Fruit fly (Drosophila melanogaster) whole organism, embryonic: ENCODE measurements around the gene CG42784.

ENCODE experiments used
- CG10654 ChIP-seq: fragments of 200-800 bp; sonication (Bioruptor generic); optimal IDR thresholded peaks from 2 replicates; lab custom pipeline; 2016; ENCODE audit warnings: missing biosample characterization, missing genetic modification characterization
- CG13123 ChIP-seq: fragments of 200-800 bp; sonication (Bioruptor generic); optimal IDR thresholded peaks from 2 replicates; lab custom pipeline; 2016; ENCODE audit warnings: missing biosample characterization, missing genetic modification characterization
- CG2889 ChIP-seq: fragments of 200-800 bp; sonication (Bioruptor generic); IDR thresholded peaks from 3 replicates; pipeline ENCODE4 v1.3.6; 2022; ENCODE audit warnings: missing biosample characterization, missing genetic modification characterization
- CG6683 ChIP-seq: fragments of 200-800 bp; sonication (Bioruptor generic); optimal IDR thresholded peaks from 2 replicates; lab custom pipeline; 2017; ENCODE audit warnings: missing biosample characterization, mild to moderate bottlenecking, missing genetic modification characterization, missing genetic modification reagents
- CG6689 ChIP-seq: fragments of 200-800 bp; sonication (Bioruptor generic); IDR thresholded peaks from 2 replicates; pipeline ENCODE4 v1.3.6; 2022; ENCODE audit warnings: missing biosample characterization, missing genetic modification characterization
- CG7987 ChIP-seq: fragments of 200-800 bp; sonication (Bioruptor generic); optimal IDR thresholded peaks from 2 replicates; lab custom pipeline; 2018; ENCODE audit warnings: missing biosample characterization, mild to moderate bottlenecking, missing genetic modification characterization, moderate library complexity
- Deaf1 ChIP-seq: fragments of 200-800 bp; optimal IDR thresholded peaks from 3 replicates; lab custom pipeline; 2019; ENCODE audit warnings: missing biosample characterization, mild to moderate bottlenecking, missing genetic modification characterization, moderate library complexity
- Hmx ChIP-seq: fragments of 200-800 bp; sonication (Bioruptor generic); optimal IDR thresholded peaks from 2 replicates; lab custom pipeline; 2016; ENCODE audit warnings: missing biosample characterization, missing genetic modification characterization
- NfI ChIP-seq: fragments of 200-800 bp; sonication (Bioruptor generic); optimal IDR thresholded peaks from 3 replicates; lab custom pipeline; 2018; ENCODE audit warnings: missing biosample characterization, mild to moderate bottlenecking, missing genetic modification characterization, moderate library complexity
- Usf ChIP-seq: fragments of 200-800 bp; sonication (Bioruptor generic); optimal IDR thresholded peaks from 2 replicates; lab custom pipeline; 2017; ENCODE audit warnings: missing genotype, missing biosample characterization, missing genetic modification characterization
- br ChIP-seq: fragments of >200 bp; optimal IDR thresholded peaks from 2 replicates; lab custom pipeline; 2017
- cato ChIP-seq: fragments of 200-800 bp; sonication (Bioruptor generic); optimal IDR thresholded peaks from 2 replicates; lab custom pipeline; 2016; ENCODE audit warnings: missing biosample characterization, missing genetic modification characterization, borderline replicate concordance
- nerfin-2 ChIP-seq: fragments of 200-800 bp; sonication (Bioruptor generic); IDR thresholded peaks from 2 replicates; pipeline ENCODE4 v1.3.6; 2022; ENCODE audit warnings: missing biosample characterization, missing genetic modification characterization; ENCODE audit not compliant: partially characterized antibody
- pho ChIP-seq: fragments of 200-800 bp; sonication (Bioruptor generic); optimal IDR thresholded peaks from 2 replicates; lab custom pipeline; 2016; ENCODE audit warnings: missing biosample characterization, missing genetic modification characterization

DNA sequence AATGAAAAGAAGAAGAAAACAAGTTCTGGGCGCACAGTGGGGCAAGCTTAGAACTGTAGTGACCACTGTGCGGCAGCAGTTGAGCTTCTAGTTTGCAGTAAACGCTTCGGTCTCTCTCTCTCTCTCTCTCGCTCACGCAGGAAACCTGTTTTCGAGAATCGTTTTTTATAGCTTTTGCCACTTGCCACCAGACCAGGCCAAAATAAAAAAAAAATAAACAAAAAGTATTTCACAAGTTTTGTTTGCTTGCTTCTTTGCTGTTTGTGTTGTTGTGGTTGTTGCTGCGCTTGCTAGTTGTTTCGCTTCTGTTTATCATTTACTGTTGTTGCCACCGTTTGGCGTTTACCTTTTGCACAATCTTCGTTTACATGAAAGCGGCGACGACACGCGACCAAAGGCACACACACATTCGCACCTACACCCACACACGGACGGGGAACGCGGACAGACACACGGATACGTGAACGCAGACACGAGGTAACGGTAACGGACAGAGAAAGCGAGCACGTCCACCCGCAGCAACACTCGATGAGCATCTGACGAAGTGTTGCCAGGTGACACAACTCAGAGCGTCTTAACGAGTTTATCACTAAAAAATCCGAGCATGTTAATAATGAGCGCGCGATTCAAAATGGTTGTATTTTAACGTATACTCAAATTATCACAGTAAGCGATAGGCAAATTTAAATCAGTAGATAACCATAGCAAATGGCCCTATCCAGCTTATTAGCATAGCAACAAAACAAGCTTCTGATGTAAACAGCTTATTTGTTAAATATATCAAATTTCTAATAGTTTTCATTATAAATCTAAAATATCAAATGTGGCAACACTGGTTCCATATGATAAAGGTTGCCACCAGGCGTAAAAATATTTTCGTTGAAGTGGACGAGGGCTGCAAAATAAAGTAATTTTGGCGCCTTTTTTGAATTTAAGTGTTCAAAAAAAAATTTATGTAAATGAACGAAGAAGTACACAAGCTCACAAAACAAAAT lies 133.9 kb downstream of the CG42784 start, which contains the start of gene B4:
- TF ChIP-seq pho, result peak; percentile 18
- peak; percentile 33 for TF ChIP-seq Deaf1 (tag; lab: Kevin White, UChicago)
- TF ChIP-seq CG10654 (GFP tag; lab: Kevin White, UChicago), result no peak
- no peak for TF ChIP-seq CG6683 (GFP tag; lab: Kevin White, UChicago)
- TF ChIP-seq CG13123 (GFP tag; lab: Kevin White, UChicago), result no peak
- TF ChIP-seq br, result no peak
- TF ChIP-seq Hmx (GFP tag; lab: Kevin White, UChicago), result no peak
- TF ChIP-seq NfI, result no peak
- TF ChIP-seq cato (GFP tag; lab: Kevin White, UChicago), result no peak
- peak; percentile 81 for TF ChIP-seq CG7987 (GFP tag; lab: Kevin White, UChicago)
- no peak for TF ChIP-seq CG6689
- peak; percentile 35; the same call in 1 of the 2 replicates for TF ChIP-seq nerfin-2
- no peak for TF ChIP-seq CG2889 (GFP tag; lab: Robert Waterston, UW)
- no peak for TF ChIP-seq Usf (GFP tag; lab: Kevin White, UChicago)
